Worm (Caenorhabditis elegans) whole organism, late embryonic: ENCODE data around the gene adh-1.

Experiments used
- C38D4.7 ChIP-seq: fragments of 200-800 bp; sonication (Bioruptor generic); optimal IDR thresholded peaks from 2 replicates; lab custom pipeline; 2018; ENCODE audit warnings: mild to moderate bottlenecking, missing genetic modification characterization, moderate library complexity, missing compliant biosample characterization
- F13H6.1 ChIP-seq: sonication (generic microtip); optimal IDR thresholded peaks from 2 replicates; lab custom pipeline; 2016; ENCODE audit warnings: missing genetic modification characterization, missing compliant biosample characterization
- K09A11.1 ChIP-seq: sonication (generic microtip); optimal IDR thresholded peaks from 2 replicates; lab custom pipeline; 2017; ENCODE audit warnings: antibody characterized with exemption, mild to moderate bottlenecking, missing genetic modification characterization, missing compliant biosample characterization; ENCODE audit not compliant: insufficient read depth
- Y22D7AL.16 ChIP-seq: sonication (generic microtip); optimal IDR thresholded peaks from 2 replicates; lab custom pipeline; 2016; ENCODE audit warnings: missing genetic modification characterization, missing compliant biosample characterization
- ahr-1 ChIP-seq: sonication (generic microtip); optimal IDR thresholded peaks from 2 replicates; lab custom pipeline; 2016; ENCODE audit warnings: missing genetic modification characterization, missing compliant biosample characterization
- ama-1 ChIP-seq: fragments of 150-350 bp; optimal IDR thresholded peaks from 2 replicates; lab custom pipeline; 2014
- ceh-14 ChIP-seq: sonication (generic microtip); optimal IDR thresholded peaks from 2 replicates; lab custom pipeline; 2016; ENCODE audit warnings: missing genotype, missing genetic modification characterization, missing compliant biosample characterization
- ceh-18 ChIP-seq: sonication (generic microtip); optimal IDR thresholded peaks from 2 replicates; lab custom pipeline; 2016; ENCODE audit warnings: missing genetic modification characterization, missing compliant biosample characterization
- ceh-19 ChIP-seq: fragments of 200-800 bp; sonication (Bioruptor generic); optimal IDR thresholded peaks from 2 replicates; lab custom pipeline; 2018; ENCODE audit warnings: mild to moderate bottlenecking, missing genetic modification characterization, missing compliant biosample characterization
- ceh-2 ChIP-seq: sonication (generic microtip); optimal IDR thresholded peaks from 2 replicates; lab custom pipeline; 2016; ENCODE audit warnings: missing genotype, missing genetic modification characterization, missing compliant biosample characterization
- ceh-30 ChIP-seq: fragments of 150-350 bp; optimal IDR thresholded peaks from 2 replicates; lab custom pipeline; 2014; ENCODE audit warnings: missing biosample characterization, missing genetic modification characterization
- ceh-31 ChIP-seq: sonication (generic microtip); optimal IDR thresholded peaks from 2 replicates; lab custom pipeline; 2016; ENCODE audit warnings: missing genetic modification characterization, missing compliant biosample characterization
- ceh-34 ChIP-seq: sonication (generic microtip); optimal IDR thresholded peaks from 2 replicates; lab custom pipeline; 2016; ENCODE audit warnings: mild to moderate bottlenecking, missing genetic modification characterization, missing compliant biosample characterization
- ceh-48 ChIP-seq: sonication (generic microtip); optimal IDR thresholded peaks from 2 replicates; lab custom pipeline; 2016; ENCODE audit warnings: missing genetic modification characterization, inconsistent platforms, missing compliant biosample characterization
- elt-2 ChIP-seq: sonication (generic microtip); optimal IDR thresholded peaks from 2 replicates; lab custom pipeline; 2016; ENCODE audit warnings: missing genetic modification reagents, missing genetic modification characterization, missing compliant biosample characterization
- elt-4 ChIP-seq: sonication (generic microtip); optimal IDR thresholded peaks from 2 replicates; lab custom pipeline; 2016; ENCODE audit warnings: missing genetic modification characterization, missing compliant biosample characterization
- eyg-1 ChIP-seq: sonication (generic microtip); optimal IDR thresholded peaks from 2 replicates; lab custom pipeline; 2016; ENCODE audit warnings: missing genotype, missing genetic modification characterization, missing compliant biosample characterization
- fax-1 ChIP-seq: sonication (generic microtip); optimal IDR thresholded peaks from 2 replicates; lab custom pipeline; 2016; ENCODE audit warnings: missing genotype, missing genetic modification characterization, missing compliant biosample characterization
- fkh-10 ChIP-seq: fragments of 150-350 bp; optimal IDR thresholded peaks from 2 replicates; lab custom pipeline; 2014; ENCODE audit warnings: missing biosample characterization, missing genetic modification reagents, missing genetic modification characterization
- gmeb-2 ChIP-seq: sonication (generic microtip); optimal IDR thresholded peaks from 2 replicates; lab custom pipeline; 2016; ENCODE audit warnings: missing genetic modification characterization, inconsistent platforms, missing compliant biosample characterization
- hlh-30 ChIP-seq: sonication (generic microtip); optimal IDR thresholded peaks from 2 replicates; lab custom pipeline; 2017; ENCODE audit warnings: antibody characterized with exemption, missing genetic modification characterization, missing compliant biosample characterization; ENCODE audit not compliant: insufficient read depth
- hlh-6 ChIP-seq: sonication (generic microtip); optimal IDR thresholded peaks from 2 replicates; lab custom pipeline; 2016; ENCODE audit warnings: missing genotype, missing genetic modification characterization, missing compliant biosample characterization
- lim-6 ChIP-seq: sonication (generic microtip); optimal IDR thresholded peaks from 2 replicates; lab custom pipeline; 2016; ENCODE audit warnings: missing genetic modification characterization, missing compliant biosample characterization
- lin-11 ChIP-seq: fragments of 200-800 bp; sonication (Bioruptor generic); optimal IDR thresholded peaks from 2 replicates; lab custom pipeline; 2018; ENCODE audit warnings: mild to moderate bottlenecking, missing genetic modification characterization, missing compliant biosample characterization
- mec-3 ChIP-seq: sonication (generic microtip); optimal IDR thresholded peaks from 2 replicates; lab custom pipeline; 2016; ENCODE audit warnings: borderline replicate concordance, missing genetic modification characterization, missing compliant biosample characterization
- nfya-1 ChIP-seq: sonication (generic microtip); optimal IDR thresholded peaks from 2 replicates; lab custom pipeline; 2017; ENCODE audit warnings: missing genetic modification characterization, mild to moderate bottlenecking, missing compliant biosample characterization, antibody characterized with exemption, moderate library complexity
- nhr-11 ChIP-seq: fragments of 150-350 bp; optimal IDR thresholded peaks from 2 replicates; lab custom pipeline; 2014; ENCODE audit warnings: missing biosample characterization, missing genetic modification characterization
- nhr-232 ChIP-seq: sonication (generic microtip); optimal IDR thresholded peaks from 2 replicates; lab custom pipeline; 2016; ENCODE audit warnings: missing genetic modification characterization, missing compliant biosample characterization
- pat-9 ChIP-seq: fragments of 200-800 bp; sonication (Bioruptor generic); optimal IDR thresholded peaks from 2 replicates; lab custom pipeline; 2018; ENCODE audit warnings: mild to moderate bottlenecking, missing genetic modification characterization, moderate library complexity, missing compliant biosample characterization
- pha-2 ChIP-seq: sonication (generic microtip); optimal IDR thresholded peaks from 2 replicates; lab custom pipeline; 2017; ENCODE audit warnings: mild to moderate bottlenecking, missing genetic modification characterization, missing compliant biosample characterization
- pha-4 ChIP-seq: fragments of 150-350 bp; optimal IDR thresholded peaks from 2 replicates; lab custom pipeline; 2018; ENCODE audit warnings: missing biosample characterization, missing genetic modification reagents, missing genetic modification characterization
- pqm-1 ChIP-seq: sonication (generic microtip); optimal IDR thresholded peaks from 2 replicates; lab custom pipeline; 2016; ENCODE audit warnings: missing genetic modification characterization, missing compliant biosample characterization
- pros-1 ChIP-seq: fragments of 150-350 bp; optimal IDR thresholded peaks from 2 replicates; lab custom pipeline; 2014; ENCODE audit warnings: missing biosample characterization, missing genetic modification reagents, missing genetic modification characterization
- rnt-1 ChIP-seq: sonication (generic microtip); optimal IDR thresholded peaks from 2 replicates; lab custom pipeline; 2016; ENCODE audit warnings: missing genetic modification characterization, missing compliant biosample characterization
- tbx-2 ChIP-seq: sonication (generic microtip); optimal IDR thresholded peaks from 2 replicates; lab custom pipeline; 2016; ENCODE audit warnings: missing genetic modification characterization, missing compliant biosample characterization
- tbx-7 ChIP-seq: sonication (generic microtip); optimal IDR thresholded peaks from 2 replicates; lab custom pipeline; 2016; ENCODE audit warnings: missing genotype, missing genetic modification characterization, missing compliant biosample characterization
- ttx-3 ChIP-seq: sonication (generic microtip); optimal IDR thresholded peaks from 2 replicates; lab custom pipeline; 2016; ENCODE audit warnings: missing genetic modification reagents, missing genetic modification characterization, missing compliant biosample characterization
- unc-3 ChIP-seq, 2 experiments: fragments of 200-800 bp in 1 of 2; sonication (Bioruptor generic) in 1 of 2; sonication (generic microtip) in 1 of 2; conservative IDR thresholded peaks in 1 of 2; optimal IDR thresholded peaks in 1 of 2; 2 replicates each; pipeline versions ENCODE4 v1.3.6 to Lab custom; 2016 to 2022; ENCODE audit warnings: missing compliant biosample characterization in 2 of 2, missing genetic modification characterization in 2 of 2, missing genetic modification reagents in 1 of 2
- unc-42 ChIP-seq: sonication (generic microtip); optimal IDR thresholded peaks from 2 replicates; lab custom pipeline; 2016; ENCODE audit warnings: missing genotype, missing genetic modification characterization, missing compliant biosample characterization
- unc-55 ChIP-seq: sonication (generic microtip); optimal IDR thresholded peaks from 2 replicates; lab custom pipeline; 2017; ENCODE audit warnings: missing biosample characterization, missing genetic modification reagents, missing genetic modification characterization
- unc-86 ChIP-seq: sonication (generic microtip); optimal IDR thresholded peaks from 2 replicates; lab custom pipeline; 2016; ENCODE audit warnings: missing genetic modification characterization, missing compliant biosample characterization

adh-1 gene

ce11 chrV:11921689-11922517 lies 33.9 kb downstream of the adh-1 start:
- TF ChIP-seq ceh-18 (tag; lab: Kevin White, UChicago) = peak; percentile 23
- TF ChIP-seq unc-86 (tag; lab: Kevin White, UChicago) = no peak
- TF ChIP-seq nfya-1 (tag; lab: Kevin White, UChicago) = peak; percentile 19
- no peak for TF ChIP-seq nhr-11
- peak; percentile 4 for TF ChIP-seq rnt-1 (tag; lab: Kevin White, UChicago)
- no peak for TF ChIP-seq elt-4 (tag; lab: Kevin White, UChicago)
- no peak for TF ChIP-seq elt-2 (tag; lab: Kevin White, UChicago)
- peak; percentile 45 for TF ChIP-seq ceh-31 (tag; lab: Kevin White, UChicago)
- TF ChIP-seq unc-55 (GFP tag; lab: Kevin White, UChicago) = peak; percentile 18

ce11 chrV:11927346-11927745 lies 39.3 kb downstream of the adh-1 start, which contains the start of gene osm-6:
TSS of gene osm-6 (minus strand) at chrV:11927446.
- no peak for TF ChIP-seq pat-9 (tag; lab: Kevin White, UChicago)
- TF ChIP-seq K09A11.1 (tag; lab: Kevin White, UChicago) = no peak
- TF ChIP-seq lin-11 = no peak
- TF ChIP-seq ahr-1 = no peak
- no peak for TF ChIP-seq unc-3 (GFP tag; conservative IDR thresholded peaks at IDR 0.05; lab: Robert Waterston, UW)
- TF ChIP-seq unc-3 (tag; optimal IDR thresholded peaks at IDR 0.05; lab: Kevin White, UChicago) = no peak
- TF ChIP-seq rnt-1 (tag; lab: Kevin White, UChicago) = no peak
- no peak for TF ChIP-seq pqm-1 (tag; lab: Kevin White, UChicago)
- TF ChIP-seq unc-86 (tag; lab: Kevin White, UChicago) = no peak
- TF ChIP-seq pros-1 (tag; lab: Kevin White, UChicago) = no peak

DNA sequence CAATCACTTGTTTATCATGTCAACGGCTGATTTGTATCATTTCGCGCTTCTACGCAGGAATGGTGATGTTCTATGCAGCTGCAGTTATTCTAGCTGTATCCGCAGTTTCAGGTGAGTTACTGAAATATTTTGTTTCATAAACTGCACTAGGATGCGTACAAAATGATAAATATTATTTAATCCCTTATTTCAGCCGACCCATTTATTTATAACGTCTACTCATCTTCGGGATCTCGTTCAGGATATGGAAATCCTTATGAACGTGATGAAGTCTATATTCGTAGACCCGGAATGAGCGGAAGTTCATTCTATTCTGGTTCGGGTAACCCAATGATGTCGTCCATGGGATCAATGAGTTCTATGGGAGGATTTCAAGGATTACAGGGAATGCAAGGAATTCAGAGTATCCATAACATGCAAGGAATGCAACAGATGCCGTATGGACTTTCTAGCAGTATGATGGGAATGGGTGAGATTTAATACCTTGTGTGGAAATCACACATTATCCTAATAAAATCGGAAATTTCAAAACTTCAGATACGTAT lies 41.1 kb downstream of the adh-1 start, which contains the start of gene F58H1.2:
TSS of gene F58H1.2 (plus strand) at position 51 of the 545 bp plus-strand sequence.
- TF ChIP-seq ceh-48 (no peak), pros-1 (tag; lab: Kevin White, UChicago) (no peak), ceh-14 (tag; lab: Kevin White, UChicago) (no peak), pha-2 (tag; lab: Kevin White, UChicago) (no peak), ama-1 (lab: Kevin White, UChicago) (no peak), unc-3 (GFP tag; conservative IDR thresholded peaks at IDR 0.05; lab: Robert Waterston, UW) (no peak), unc-3 (tag; optimal IDR thresholded peaks at IDR 0.05; lab: Kevin White, UChicago) (no peak), hlh-6 (tag; lab: Kevin White, UChicago) (no peak), ceh-19 (GFP tag; lab: Kevin White, UChicago) (no peak), pha-4 (tag; lab: Kevin White, UChicago) (no peak), lim-6 (tag; lab: Kevin White, UChicago) (no peak), ceh-2 (tag; lab: Kevin White, UChicago) (no peak), mec-3 (no peak), gmeb-2 (tag; lab: Kevin White, UChicago) (no peak), fkh-10 (GFP tag; lab: Kevin White, UChicago) (no peak), ceh-30 (tag; lab: Kevin White, UChicago) (no peak)

DNA sequence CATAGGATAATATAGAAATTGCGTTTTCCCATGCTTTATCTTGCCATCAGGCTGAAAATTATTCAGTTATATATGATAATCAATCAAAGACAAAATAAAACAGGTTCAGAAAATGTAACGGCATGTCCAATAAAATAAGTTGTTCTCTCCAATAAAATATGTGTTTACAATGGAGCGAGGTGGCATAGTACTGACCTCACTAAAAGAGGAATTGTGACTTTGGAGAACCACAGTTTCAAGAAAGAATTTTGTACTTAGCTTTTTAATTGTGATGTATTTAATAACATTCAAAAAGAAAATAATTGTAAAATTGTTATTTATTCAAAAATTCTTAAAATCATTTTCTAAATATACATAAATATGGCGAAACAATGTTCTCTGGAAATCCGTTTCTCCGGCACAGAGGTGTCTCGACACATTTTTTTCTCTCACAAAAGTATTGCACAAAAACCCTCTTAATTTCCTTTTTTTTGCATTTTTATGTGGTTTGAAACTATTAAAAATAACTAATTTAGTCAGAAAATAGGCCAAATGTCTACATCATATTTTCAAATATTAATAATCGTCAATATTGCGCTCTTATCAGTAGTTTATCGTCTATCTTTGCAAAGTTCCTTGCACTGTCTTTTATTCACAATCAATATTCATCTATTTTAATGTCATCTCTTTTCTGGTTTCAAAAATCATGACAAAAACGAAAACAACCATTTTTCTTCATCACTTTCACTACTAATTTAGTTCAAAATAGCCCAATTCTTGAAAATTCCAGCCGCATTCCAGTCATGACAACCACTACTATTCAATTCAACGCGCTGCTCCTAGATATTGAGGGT lies 45.4 kb downstream of the adh-1 start, which contains the start of the genes aman-2 and F58H1.3:
TSS of gene aman-2 (minus strand) at position 51 of the 833 bp plus-strand sequence.
TSS of gene F58H1.3 (plus strand) at position 783 of the 833 bp plus-strand sequence.
- TF ChIP-seq unc-42 (peak; percentile 63), pros-1 (tag; lab: Kevin White, UChicago) (no peak), unc-3 (GFP tag; conservative IDR thresholded peaks at IDR 0.05; lab: Robert Waterston, UW) (no peak), unc-3 (tag; optimal IDR thresholded peaks at IDR 0.05; lab: Kevin White, UChicago) (peak; percentile 68), rnt-1 (tag; lab: Kevin White, UChicago) (peak; percentile 48), ceh-48 (peak; percentile 35), fax-1 (tag; lab: Kevin White, UChicago) (peak; percentile 85), eyg-1 (tag; lab: Kevin White, UChicago) (no peak), hlh-30 (tag; lab: Kevin White, UChicago) (no peak), Y22D7AL.16 (no peak), tbx-2 (tag; lab: Kevin White, UChicago) (peak; percentile 89), ceh-30 (tag; lab: Kevin White, UChicago) (no peak), nhr-232 (tag; lab: Kevin White, UChicago) (no peak), ttx-3 (tag; lab: Kevin White, UChicago) (peak; percentile 57), tbx-7 (tag; lab: Kevin White, UChicago) (peak; percentile 82), C38D4.7 (GFP tag; lab: Kevin White, UChicago) (peak; percentile 13), pat-9 (tag; lab: Kevin White, UChicago) (no peak), ceh-34 (peak; percentile 36), F13H6.1 (tag; lab: Kevin White, UChicago) (no peak), ceh-18 (tag; lab: Kevin White, UChicago) (peak; percentile 38), hlh-6 (tag; lab: Kevin White, UChicago) (no peak)
